Fruit fly (Drosophila melanogaster): ENCODE results near the gene Muc18B.

Gene Muc18B

dm6 chrX:19220415-19220814, 5.1 kb downstream of the Muc18B start, which contains the start of gene CG7884 (continued):
- TF ChIP-seq eg (GFP tag; IDR thresholded peaks at IDR 0.05) = peak; percentile 24; the same call in 1 of the 3 replicates
- no peak for TF ChIP-seq CG3032 (tag; optimal IDR thresholded peaks at IDR 0.05)
- TF ChIP-seq Hr4 (GFP tag; optimal IDR thresholded peaks at IDR 0.05) = no peak
- TF ChIP-seq CG11762 (GFP tag; optimal IDR thresholded peaks at IDR 0.05; ENCODE audit: insufficient read depth) = no peak
- TF ChIP-seq CG9139 (GFP tag; optimal IDR thresholded peaks at IDR 0.05) = peak; percentile 31
- no peak for TF ChIP-seq CG4318 (GFP tag; optimal IDR thresholded peaks at IDR 0.05)
- TF ChIP-seq CG8632 (GFP tag; optimal IDR thresholded peaks at IDR 0.05) = no peak
- no peak for TF ChIP-seq topi (GFP tag; optimal IDR thresholded peaks at IDR 0.05)
- no peak for TF ChIP-seq CG11902 (GFP tag; optimal IDR thresholded peaks at IDR 0.05)

- TF ChIP-seq svp (GFP tag) (peak; percentile 47), CG10669 (GFP tag; optimal IDR thresholded peaks at IDR 0.05) (no peak)
Observed at dm6 chrX:19220963-19221572, 5.8 kb downstream of the Muc18B start.

dm6 chrX:19224580-19225303, 9.4 kb downstream of the Muc18B start:
- no peak for TF ChIP-seq Sox102F (GFP tag; optimal IDR thresholded peaks at IDR 0.05)
- peak in 1 of 2 experiments; percentile 79 for TF ChIP-seq salr (GFP tag; optimal IDR thresholded peaks at IDR 0.05)
- TF ChIP-seq CG3032 (tag; optimal IDR thresholded peaks at IDR 0.05) = peak; percentile 65
- TF ChIP-seq CG1621 (tag; optimal IDR thresholded peaks at IDR 0.05) = no peak
- TF ChIP-seq Gug (GFP tag; IDR thresholded peaks at IDR 0.05) = no peak
- no peak for TF ChIP-seq CG11294 (GFP tag; IDR thresholded peaks at IDR 0.05)
- TF ChIP-seq fd85E (GFP tag; optimal IDR thresholded peaks at IDR 0.05) = no peak
- peak; percentile 62 for TF ChIP-seq CG6276 (GFP tag; optimal IDR thresholded peaks at IDR 0.05)
- TF ChIP-seq lz (GFP tag; optimal IDR thresholded peaks at IDR 0.05) = peak; percentile 39
- peak; percentile 35 for TF ChIP-seq CG16779 (tag; optimal IDR thresholded peaks at IDR 0.05)
- TF ChIP-seq topi (GFP tag; optimal IDR thresholded peaks at IDR 0.05) = peak; percentile 41
- TF ChIP-seq dac (GFP tag; optimal IDR thresholded peaks at IDR 0.05) = peak; percentile 11
- no peak for TF ChIP-seq fkh (GFP tag; optimal IDR thresholded peaks at IDR 0.05)
- peak; percentile 37 for TF ChIP-seq Hr4 (GFP tag; optimal IDR thresholded peaks at IDR 0.05)
- peak; percentile 39 for TF ChIP-seq fd59A (GFP tag; optimal IDR thresholded peaks at IDR 0.05)
- peak; percentile 46 for TF ChIP-seq CG15336 (GFP tag; IDR thresholded peaks at IDR 0.05)
- peak; percentile 89 for TF ChIP-seq Eip78C (GFP tag)
- peak; percentile 71 for TF ChIP-seq CG34406 (GFP tag; optimal IDR thresholded peaks at IDR 0.05)
- TF ChIP-seq CG10669 (GFP tag; optimal IDR thresholded peaks at IDR 0.05) = peak; percentile 40
- TF ChIP-seq Eip93F (GFP tag; optimal IDR thresholded peaks at IDR 0.05) = no peak
- TF ChIP-seq Hr39 (GFP tag; optimal IDR thresholded peaks at IDR 0.05) = no peak
- TF ChIP-seq CG6163 (GFP tag; IDR thresholded peaks at IDR 0.05) = no peak
- peak; percentile 18 for TF ChIP-seq Met (GFP tag; optimal IDR thresholded peaks at IDR 0.05)
- TF ChIP-seq Hr38 (GFP tag; optimal IDR thresholded peaks at IDR 0.05) = no peak
- TF ChIP-seq dsx (GFP tag; optimal IDR thresholded peaks at IDR 0.05; ENCODE audit: poor library complexity, severe bottlenecking) = peak; percentile 7
- TF ChIP-seq vri (GFP tag; optimal IDR thresholded peaks at IDR 0.05) = no peak
- TF ChIP-seq net (GFP tag; optimal IDR thresholded peaks at IDR 0.05) = peak; percentile 49
- peak in 1 of 2 experiments; percentile 70 for TF ChIP-seq ss (GFP tag; optimal IDR thresholded peaks at IDR 0.05)
- TF ChIP-seq CG11762 (GFP tag; optimal IDR thresholded peaks at IDR 0.05; ENCODE audit: insufficient read depth) = peak; percentile 32
- no peak for TF ChIP-seq CG9139 (GFP tag; optimal IDR thresholded peaks at IDR 0.05)
- TF ChIP-seq CG32006 (GFP tag; optimal IDR thresholded peaks at IDR 0.05) = peak; percentile 85
- peak; percentile 37 for TF ChIP-seq Eip75B (GFP tag; optimal IDR thresholded peaks at IDR 0.05)
- peak; percentile 33 for TF ChIP-seq Lpt (GFP tag; optimal IDR thresholded peaks at IDR 0.05)
- no peak for TF ChIP-seq CG6854 (GFP tag; optimal IDR thresholded peaks at IDR 0.05)
- TF ChIP-seq Sox14 (GFP tag; optimal IDR thresholded peaks at IDR 0.05) = no peak
- TF ChIP-seq CG11902 (GFP tag; optimal IDR thresholded peaks at IDR 0.05) = no peak
- no peak for TF ChIP-seq svp (GFP tag)
- TF ChIP-seq pdm3 (GFP tag; optimal IDR thresholded peaks at IDR 0.05) = peak; percentile 37
- TF ChIP-seq Blimp-1 (GFP tag; optimal IDR thresholded peaks at IDR 0.05) = no peak
- peak; percentile 55; the same call in 1 of the 3 replicates for TF ChIP-seq CG8119 (GFP tag; IDR thresholded peaks at IDR 0.05)
- peak; percentile 56 for TF ChIP-seq Ets96B (tag; optimal IDR thresholded peaks at IDR 0.05)
- TF ChIP-seq eg (GFP tag; IDR thresholded peaks at IDR 0.05) = 0 out of 3 replicates have a peak, but pooled peaks have one; percentile 27
